Worm (Caenorhabditis elegans): ENCODE measurements around the gene F14D2.14.

DNA sequence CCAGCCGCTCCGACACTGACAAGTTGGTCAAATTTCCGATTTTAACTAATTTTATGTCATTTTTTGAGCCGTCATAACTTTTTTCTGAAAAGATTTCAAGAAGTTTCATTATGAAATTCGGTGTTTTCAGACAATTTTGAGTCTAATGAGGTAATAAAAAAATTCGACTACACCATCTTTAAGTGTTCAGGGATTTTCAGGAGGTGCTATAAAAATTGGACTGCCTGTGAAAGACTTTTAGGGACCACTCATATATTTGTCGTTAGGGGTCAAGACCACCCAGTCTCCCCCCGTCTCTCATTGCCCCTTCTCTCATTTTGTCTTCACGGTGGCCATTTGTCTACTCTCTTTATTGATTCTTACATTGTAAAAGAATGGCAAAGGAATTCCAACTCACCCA, 27.0 kb upstream of the F14D2.14 start, which contains the start of gene bath-10:
- TF ChIP-seq efl-1 (optimal IDR thresholded peaks at IDR 0.05), result no peak
- TF ChIP-seq efl-1 (GFP tag; optimal IDR thresholded peaks at IDR 0.05 in 1 of 2), result no peak
- no peak for TF ChIP-seq snpc-4 (tag; optimal IDR thresholded peaks at IDR 0.05)
- no peak for TF ChIP-seq lin-39 (tag; optimal IDR thresholded peaks at IDR 0.05)
- no peak for TF ChIP-seq xbp-1 (tag; optimal IDR thresholded peaks at IDR 0.05)
- TF ChIP-seq pqm-1 (tag; optimal IDR thresholded peaks at IDR 0.05), result no peak
- no peak for TF ChIP-seq hlh-17 (GFP tag; optimal IDR thresholded peaks at IDR 0.05; ENCODE audit: borderline replicate concordance)
- no peak for TF ChIP-seq lsy-2 (tag; optimal IDR thresholded peaks at IDR 0.05)
- TF ChIP-seq sox-4 (tag; optimal IDR thresholded peaks at IDR 0.05), result no peak
- TF ChIP-seq dpl-1 (GFP tag; optimal IDR thresholded peaks at IDR 0.05), result no peak
- no peak for TF ChIP-seq sptf-1 (tag; optimal IDR thresholded peaks at IDR 0.05)
- no peak for TF ChIP-seq nhr-76 (tag; optimal IDR thresholded peaks at IDR 0.05)
- TF ChIP-seq zag-1 (tag; optimal IDR thresholded peaks at IDR 0.05), result no peak
- no peak for TF ChIP-seq ama-1 (optimal IDR thresholded peaks at IDR 0.05)
- TF ChIP-seq lin-13 (GFP tag; optimal IDR thresholded peaks at IDR 0.05), result no peak
